Fruit fly (Drosophila melanogaster) Kc167 (cell line): ENCODE data around the gene Nubp2.

ENCODE experiments used
- Myc ChIP-seq: fragments of >200 bp; optimal IDR thresholded peaks from 2 replicates; lab custom pipeline; 2017; ENCODE audit warnings: missing external identifiers
- Sin3A ChIP-seq: fragments of >200 bp; optimal IDR thresholded peaks from 2 replicates; lab custom pipeline; 2018; ENCODE audit warnings: missing external identifiers
- h ChIP-seq: fragments of >200 bp; optimal IDR thresholded peaks from 3 replicates; lab custom pipeline; 2018; ENCODE audit warnings: missing external identifiers
- insv ChIP-seq: fragments of >200 bp; optimal IDR thresholded peaks from 3 replicates; lab custom pipeline; 2018; ENCODE audit warnings: missing external identifiers
- psq ChIP-seq: fragments of >200 bp; optimal IDR thresholded peaks from 2 replicates; lab custom pipeline; 2017; ENCODE audit warnings: missing external identifiers
- ttk ChIP-seq: sonication (Bioruptor generic); optimal IDR thresholded peaks from 2 replicates; lab custom pipeline; 2017; ENCODE audit warnings: missing external identifiers

Gene Nubp2

DNA sequence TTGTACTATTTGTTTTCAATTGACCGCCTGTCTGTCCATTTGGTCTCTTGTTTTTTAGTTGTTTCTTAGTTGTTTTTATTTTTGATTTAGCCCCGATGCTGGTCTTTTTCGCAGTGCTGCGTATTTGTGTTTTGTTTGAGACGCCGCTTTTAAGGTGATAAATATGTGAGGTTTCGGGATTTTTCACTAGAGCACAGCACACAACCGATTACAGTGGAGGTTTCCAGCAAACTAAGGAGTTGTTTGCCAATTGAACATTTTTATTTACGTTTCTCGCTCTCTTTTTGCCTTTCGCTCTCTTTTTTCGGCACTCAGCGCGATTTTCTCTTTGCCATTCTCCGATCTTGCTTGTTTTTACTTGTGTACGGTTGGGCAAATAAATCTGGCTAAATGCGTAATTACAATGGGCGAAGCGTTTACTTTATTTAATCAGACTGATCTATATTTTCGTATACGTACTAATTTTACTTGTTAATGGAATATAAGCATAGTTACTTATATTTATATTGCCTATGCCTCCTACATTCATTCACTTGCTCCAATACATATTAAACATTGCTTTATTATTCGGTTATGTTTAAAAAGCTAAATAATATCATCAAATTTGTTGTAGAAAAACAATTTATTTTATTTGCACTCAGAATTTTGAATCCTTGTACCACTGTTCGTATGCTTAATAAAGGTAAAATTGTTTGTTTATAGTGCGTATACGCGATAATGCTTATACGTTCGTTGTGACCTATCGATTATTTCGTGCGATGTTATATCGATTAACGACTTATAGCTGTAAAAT, 14.0 kb downstream of the Nubp2 start, which contains the start of gene Rcd2:
TSS of gene Rcd2 (minus strand) at position 236 of the 793 bp plus-strand sequence.
- TF ChIP-seq h (lab: Kevin White, UChicago) (no peak), ttk (lab: Kevin White, UChicago) (no peak), psq (lab: Kevin White, UChicago) (no peak), Myc (no peak), insv (lab: Kevin White, UChicago) (no peak), Sin3A (no peak)

DNA sequence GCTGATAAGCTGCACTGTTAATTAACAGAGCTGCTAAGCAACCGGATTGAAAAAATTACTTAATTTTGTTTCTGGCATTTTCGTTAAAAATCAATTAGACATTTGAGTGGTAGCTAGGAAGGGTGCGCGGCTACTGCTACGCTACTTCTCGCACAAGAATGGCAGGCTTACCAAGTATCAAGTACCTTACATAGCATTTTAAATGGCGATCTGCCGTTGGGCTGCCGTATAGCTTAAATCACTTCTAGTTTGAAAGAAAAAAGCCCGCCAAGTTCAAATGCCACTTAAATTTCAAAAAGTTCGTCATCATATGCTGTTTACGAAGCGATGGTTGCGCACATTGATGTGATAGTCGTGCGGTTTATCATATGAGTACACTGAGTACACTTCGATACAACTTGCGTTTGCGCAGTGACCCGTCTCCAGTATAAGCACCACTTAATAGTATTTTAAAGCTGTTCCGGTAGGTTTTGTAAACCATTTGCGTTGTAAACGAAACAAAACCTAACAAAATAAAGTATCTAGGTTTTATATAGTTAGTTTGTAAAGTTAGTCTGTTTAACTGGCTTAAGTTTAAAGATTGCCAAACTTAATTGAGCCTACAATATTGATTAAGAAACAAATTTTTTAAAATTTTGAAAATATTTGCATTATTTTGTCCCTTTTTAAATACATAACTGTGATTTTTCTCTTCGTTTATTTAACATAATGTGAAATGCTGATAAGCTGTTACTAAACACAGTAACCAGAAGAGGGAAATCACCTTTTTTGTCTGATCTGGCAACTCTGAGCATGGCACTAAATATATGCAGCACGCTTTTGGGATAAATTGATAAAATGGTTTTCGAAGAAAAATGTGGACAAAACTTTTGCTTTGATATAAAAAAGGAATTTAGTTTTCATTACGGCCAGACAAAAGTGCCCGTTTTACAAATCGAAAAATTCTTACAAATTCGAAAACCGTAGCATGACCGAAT, 14.9 kb downstream of the Nubp2 start:
- TF ChIP-seq insv (lab: Kevin White, UChicago) (no peak), Myc (no peak), Sin3A (no peak), h (lab: Kevin White, UChicago) (no peak), psq (lab: Kevin White, UChicago) (no peak), ttk (lab: Kevin White, UChicago) (no peak)

DNA sequence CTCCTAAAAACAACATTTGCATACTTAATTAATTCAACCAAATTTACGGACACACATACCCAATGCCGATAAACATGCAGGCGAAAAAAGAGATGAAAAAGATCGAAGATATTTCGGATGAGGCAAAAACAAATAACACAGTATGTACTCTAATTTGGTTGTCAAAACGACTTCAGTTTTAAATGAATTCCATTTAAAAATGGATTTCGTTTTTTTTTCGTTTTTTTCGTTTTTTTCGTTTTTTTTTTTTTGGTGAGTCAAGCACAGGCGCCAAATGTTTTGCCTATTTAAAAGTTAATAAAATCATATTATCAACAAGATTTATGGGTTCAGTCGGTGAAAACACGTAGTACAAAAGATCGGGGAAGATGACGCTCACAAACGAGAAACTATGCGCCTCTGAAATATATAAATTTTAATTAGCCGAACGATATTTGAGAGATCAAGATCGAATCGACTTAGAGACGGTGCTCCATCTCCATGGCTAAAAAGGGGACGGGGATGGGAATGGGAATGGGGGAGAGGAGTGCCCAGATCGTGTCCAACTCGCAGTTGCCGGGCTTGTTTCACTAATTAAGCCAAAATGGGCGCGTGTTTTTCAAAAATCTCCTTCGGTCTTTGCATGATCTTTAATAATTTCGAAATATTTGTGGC, 22.0 kb downstream of the Nubp2 start:
- TF ChIP-seq Myc (no peak), ttk (lab: Kevin White, UChicago) (no peak), Sin3A (no peak), insv (lab: Kevin White, UChicago) (no peak), h (lab: Kevin White, UChicago) (no peak)

DNA sequence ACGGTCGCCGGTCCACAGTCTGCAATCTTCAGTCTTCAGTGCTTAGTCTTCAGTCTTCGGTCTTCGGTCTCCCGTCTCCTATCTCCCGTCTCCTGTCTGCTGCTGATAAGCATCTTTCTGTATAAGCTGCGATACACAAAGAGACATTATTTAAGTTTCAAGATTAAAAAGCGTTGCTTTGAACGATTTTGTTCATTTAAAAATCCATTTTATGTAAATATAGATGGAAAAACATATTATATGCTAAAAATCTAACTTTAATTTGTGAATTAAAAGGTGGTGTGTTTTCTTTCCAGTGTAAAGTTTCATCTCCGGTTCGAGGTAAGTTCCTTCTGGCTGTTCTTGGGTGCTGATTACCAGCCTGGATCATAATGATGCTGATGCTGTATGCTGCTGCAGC, 23.0 kb downstream of the Nubp2 start:
- TF ChIP-seq ttk (lab: Kevin White, UChicago) (no peak), psq (lab: Kevin White, UChicago) (no peak), insv (lab: Kevin White, UChicago) (no peak)

DNA sequence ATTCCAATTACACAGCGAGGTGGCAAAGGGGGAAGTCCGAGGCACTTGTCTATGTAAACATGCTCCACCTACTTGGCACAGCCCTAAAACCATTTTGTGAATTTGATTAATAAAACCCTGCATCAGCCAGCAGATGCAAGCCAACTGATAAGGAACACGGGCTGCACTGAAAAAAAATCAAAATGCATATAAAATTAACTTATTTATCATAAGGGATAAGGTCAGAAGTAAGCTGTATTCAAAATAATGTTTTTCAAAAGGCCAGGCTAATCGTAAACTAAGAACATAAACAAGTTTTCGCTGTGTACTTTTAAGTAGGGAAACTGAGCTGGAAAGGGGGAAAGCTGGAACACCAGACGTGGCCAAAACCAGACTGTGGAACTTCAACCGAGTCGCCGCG, 25.5 kb downstream of the Nubp2 start:
- no peak for TF ChIP-seq h (lab: Kevin White, UChicago)
- no peak for TF ChIP-seq Myc
- no peak for TF ChIP-seq psq (lab: Kevin White, UChicago)
- TF ChIP-seq Sin3A = no peak
- TF ChIP-seq ttk (lab: Kevin White, UChicago) = no peak
- no peak for TF ChIP-seq insv (lab: Kevin White, UChicago)

DNA sequence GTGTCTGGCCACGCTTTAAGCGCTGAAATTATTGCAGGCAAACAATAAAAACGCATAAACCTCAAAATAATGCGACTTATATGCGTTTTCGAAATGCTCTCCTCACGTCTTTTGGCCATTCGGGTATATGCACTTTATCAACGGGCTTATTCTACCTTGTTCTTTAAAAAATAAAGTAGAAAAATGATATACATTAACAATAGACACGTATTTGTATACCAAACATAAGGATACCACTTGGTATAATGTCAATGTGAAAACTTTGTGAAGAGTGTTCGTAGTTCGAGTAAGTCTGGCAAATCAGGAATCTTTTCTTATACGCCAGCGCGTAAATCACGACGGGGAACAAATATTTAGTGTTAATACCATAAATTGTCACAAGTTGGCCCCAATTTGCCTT, 30.0 kb downstream of the Nubp2 start:
- no peak for TF ChIP-seq Sin3A
- TF ChIP-seq psq (lab: Kevin White, UChicago) = no peak
- TF ChIP-seq ttk (lab: Kevin White, UChicago) = no peak
- TF ChIP-seq h (lab: Kevin White, UChicago) = no peak
- no peak for TF ChIP-seq Myc
- TF ChIP-seq insv (lab: Kevin White, UChicago) = no peak

DNA sequence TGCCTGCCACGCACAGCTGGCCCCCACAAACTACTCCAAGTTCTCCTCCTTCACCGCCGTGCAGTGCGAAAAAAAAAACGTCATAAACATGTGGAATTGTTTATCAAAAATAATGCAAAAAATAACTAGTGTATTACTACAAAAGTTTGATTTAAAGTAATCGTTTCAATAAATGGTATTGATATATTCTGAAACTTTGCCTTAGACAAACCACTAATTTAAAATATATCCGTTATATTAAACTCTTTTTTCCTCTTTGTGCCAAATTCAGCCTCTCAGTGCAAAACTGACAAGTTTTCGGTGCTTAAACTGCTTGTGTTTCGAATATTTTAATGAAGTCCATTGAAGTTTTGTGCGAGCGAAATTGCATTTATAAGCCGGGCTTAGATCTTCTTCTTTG, 30.7 kb downstream of the Nubp2 start:
- TF ChIP-seq Sin3A = no peak
- no peak for TF ChIP-seq h (lab: Kevin White, UChicago)
- TF ChIP-seq insv (lab: Kevin White, UChicago) = no peak
- TF ChIP-seq psq (lab: Kevin White, UChicago) = no peak
- TF ChIP-seq ttk (lab: Kevin White, UChicago) = no peak
- TF ChIP-seq Myc = no peak

DNA sequence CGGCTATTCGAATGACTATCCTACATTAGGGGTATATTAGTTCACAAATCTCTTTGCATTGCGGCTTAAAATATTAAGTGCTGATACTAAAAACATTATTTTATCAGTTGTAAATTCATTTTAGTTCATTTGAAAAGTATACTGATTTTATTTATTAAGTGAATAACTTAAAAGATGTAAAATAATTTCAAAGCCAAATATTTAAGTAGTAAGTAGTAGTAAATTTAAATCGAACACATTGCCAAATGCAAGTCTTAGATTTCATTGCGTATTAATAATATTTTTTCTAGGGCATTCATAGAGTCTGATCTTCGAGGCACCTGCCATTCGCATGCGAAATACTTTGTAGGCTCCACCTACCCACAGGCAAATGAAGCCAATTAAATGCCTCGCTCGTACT, 36.3 kb downstream of the Nubp2 start:
- no peak for TF ChIP-seq ttk (lab: Kevin White, UChicago)
- no peak for TF ChIP-seq psq (lab: Kevin White, UChicago)
- no peak for TF ChIP-seq h (lab: Kevin White, UChicago)
- no peak for TF ChIP-seq Sin3A
- no peak for TF ChIP-seq Myc
- TF ChIP-seq insv (lab: Kevin White, UChicago) = no peak

DNA sequence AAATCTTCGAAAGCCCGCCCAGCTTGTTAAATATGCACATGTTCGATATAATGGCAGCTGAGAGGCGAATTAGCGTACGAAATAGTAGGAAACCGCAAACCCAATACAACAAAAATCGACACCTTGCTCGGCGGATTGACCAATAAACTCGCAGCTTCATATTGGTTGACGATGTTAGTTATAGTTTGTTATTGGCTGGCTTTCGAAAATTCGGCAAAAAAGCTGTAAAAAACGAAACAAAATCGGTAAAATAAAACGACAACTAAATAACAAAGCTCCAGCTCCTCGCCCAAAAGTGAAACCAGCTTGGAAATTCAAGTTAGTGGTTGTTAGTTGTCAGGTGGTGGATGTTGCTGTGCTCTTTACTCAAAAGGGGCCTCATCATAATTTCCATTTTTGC, 37.4 kb downstream of the Nubp2 start:
- TF ChIP-seq insv (lab: Kevin White, UChicago) (no peak), Sin3A (no peak), ttk (lab: Kevin White, UChicago) (no peak), Myc (no peak), h (lab: Kevin White, UChicago) (no peak), psq (lab: Kevin White, UChicago) (no peak)

DNA sequence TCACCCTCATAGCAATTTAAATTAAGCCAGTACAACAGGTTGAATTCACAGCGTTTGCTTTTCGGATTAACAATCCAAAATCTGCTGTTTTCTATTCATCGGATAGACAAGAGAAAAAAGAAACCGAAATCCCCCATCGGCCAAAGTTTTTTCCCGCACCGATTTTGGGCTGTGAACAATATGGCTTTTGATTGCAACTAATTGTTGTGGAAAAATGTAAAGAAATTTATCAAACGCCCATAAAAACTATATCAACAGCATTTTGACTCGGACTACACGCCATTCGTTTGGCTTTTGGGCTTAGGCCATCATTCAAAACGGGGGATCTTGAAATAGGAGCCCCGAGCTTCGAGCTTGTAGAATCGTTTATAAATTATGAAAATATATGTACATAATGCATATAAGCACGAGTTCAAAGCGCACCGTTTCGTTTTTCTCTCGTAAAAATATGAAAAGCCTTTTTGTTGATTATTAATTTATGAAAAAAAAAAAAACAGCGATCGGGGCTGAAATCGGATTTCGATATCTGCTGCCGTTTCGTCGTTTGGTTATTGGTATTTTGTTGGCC, 39.3 kb downstream of the Nubp2 start:
- TF ChIP-seq psq (lab: Kevin White, UChicago) = no peak
- no peak for TF ChIP-seq h (lab: Kevin White, UChicago)
- no peak for TF ChIP-seq Sin3A
- no peak for TF ChIP-seq Myc
- no peak for TF ChIP-seq insv (lab: Kevin White, UChicago)
- TF ChIP-seq ttk (lab: Kevin White, UChicago) = no peak

DNA sequence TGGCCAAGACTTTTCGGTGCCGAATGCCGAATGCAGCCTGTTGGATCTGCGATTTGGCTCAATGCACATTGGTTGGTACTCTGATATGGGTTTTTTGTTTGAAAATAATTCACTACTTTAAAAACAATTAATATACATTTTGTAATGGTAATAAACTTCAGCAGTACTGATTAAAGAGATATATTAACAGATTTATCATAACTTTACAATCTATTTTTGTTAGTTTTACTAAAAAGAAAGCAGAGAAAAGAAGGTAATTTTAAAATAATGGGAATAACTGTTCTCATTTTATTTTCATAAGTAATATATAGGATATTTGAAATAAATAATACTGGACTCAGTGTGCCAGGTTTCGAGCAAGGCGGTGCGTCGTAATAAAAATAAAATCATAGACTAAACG, 43.8 kb downstream of the Nubp2 start:
- no peak for TF ChIP-seq Myc
- TF ChIP-seq psq (lab: Kevin White, UChicago) = no peak
- TF ChIP-seq h (lab: Kevin White, UChicago) = no peak
- TF ChIP-seq Sin3A = no peak
